Fruit fly (Drosophila melanogaster): ENCODE results near the gene CG14408.

CG14408 gene

dm6 chrX:14810433-14810832, 21.4 kb downstream of the CG14408 start (continued):
- TF ChIP-seq CG1621 (tag; optimal IDR thresholded peaks at IDR 0.05): no peak
- no peak for TF ChIP-seq CG11294 (GFP tag; IDR thresholded peaks at IDR 0.05)
- TF ChIP-seq net (GFP tag; optimal IDR thresholded peaks at IDR 0.05): no peak
- TF ChIP-seq CG15336 (GFP tag; IDR thresholded peaks at IDR 0.05): no peak
- peak; percentile 29 for TF ChIP-seq CG32006 (GFP tag; optimal IDR thresholded peaks at IDR 0.05)
- TF ChIP-seq CG6808 (GFP tag; optimal IDR thresholded peaks at IDR 0.05): no peak
- peak; percentile 19 for TF ChIP-seq CG3919 (GFP tag; optimal IDR thresholded peaks at IDR 0.05)
- peak; percentile 28 for TF ChIP-seq acj6 (GFP tag; optimal IDR thresholded peaks at IDR 0.05)
- no peak for TF ChIP-seq CG31627 (GFP tag; optimal IDR thresholded peaks at IDR 0.05)
- TF ChIP-seq Hr4 (GFP tag; optimal IDR thresholded peaks at IDR 0.05): no peak
- peak; percentile 75 for TF ChIP-seq svp (GFP tag)
- TF ChIP-seq CG3032 (tag; optimal IDR thresholded peaks at IDR 0.05): no peak
- TF ChIP-seq Eip93F (GFP tag; optimal IDR thresholded peaks at IDR 0.05): no peak

- TF ChIP-seq Hr39 (GFP tag; optimal IDR thresholded peaks at IDR 0.05) (no peak), Smox (GFP tag; optimal IDR thresholded peaks at IDR 0.05) (no peak), Sox14 (GFP tag; optimal IDR thresholded peaks at IDR 0.05) (no peak), Ets21C (GFP tag; optimal IDR thresholded peaks at IDR 0.05) (no peak), CG11762 (GFP tag; optimal IDR thresholded peaks at IDR 0.05; ENCODE audit: insufficient read depth) (no peak), Eip75B (GFP tag; optimal IDR thresholded peaks at IDR 0.05) (no peak), CG4318 (GFP tag; optimal IDR thresholded peaks at IDR 0.05) (no peak), CG1621 (tag; optimal IDR thresholded peaks at IDR 0.05) (no peak), CG10631 (GFP tag; optimal IDR thresholded peaks at IDR 0.05) (peak; percentile 23), eg (GFP tag; IDR thresholded peaks at IDR 0.05) (peak; percentile 45; the same call in 2 of the 3 replicates), OdsH (GFP tag; optimal IDR thresholded peaks at IDR 0.05) (peak; percentile 16), salr (GFP tag; optimal IDR thresholded peaks at IDR 0.05) (no peak), CG34406 (GFP tag; optimal IDR thresholded peaks at IDR 0.05) (no peak), dac (GFP tag; optimal IDR thresholded peaks at IDR 0.05) (no peak), Sox102F (GFP tag; optimal IDR thresholded peaks at IDR 0.05) (no peak), Hr4 (GFP tag; optimal IDR thresholded peaks at IDR 0.05) (peak; percentile 1), CG6163 (GFP tag; IDR thresholded peaks at IDR 0.05) (peak; percentile 49; the same call in 1 of the 3 replicates), dsx (GFP tag; optimal IDR thresholded peaks at IDR 0.05; ENCODE audit: poor library complexity, severe bottlenecking) (no peak), CG6276 (GFP tag; optimal IDR thresholded peaks at IDR 0.05) (no peak), lz (GFP tag; optimal IDR thresholded peaks at IDR 0.05) (no peak), CG10669 (GFP tag; optimal IDR thresholded peaks at IDR 0.05) (peak; percentile 2), Eip93F (GFP tag; optimal IDR thresholded peaks at IDR 0.05) (no peak), Hr38 (GFP tag; optimal IDR thresholded peaks at IDR 0.05) (no peak), CG9139 (GFP tag; optimal IDR thresholded peaks at IDR 0.05) (no peak), net (GFP tag; optimal IDR thresholded peaks at IDR 0.05) (no peak), Sox15 (GFP tag; optimal IDR thresholded peaks at IDR 0.05) (no peak), Eip78C (GFP tag) (peak; percentile 54), CG32006 (GFP tag; optimal IDR thresholded peaks at IDR 0.05) (peak; percentile 22), esn (GFP tag; optimal IDR thresholded peaks at IDR 0.05) (no peak), pdm3 (GFP tag; optimal IDR thresholded peaks at IDR 0.05) (peak; percentile 4)
Measured at dm6 chrX:14805646-14806045, 26.2 kb downstream of the CG14408 start.

- TF ChIP-seq pdm3 (GFP tag; optimal IDR thresholded peaks at IDR 0.05) (no peak), fkh (GFP tag; optimal IDR thresholded peaks at IDR 0.05) (peak; percentile 43)
Measured at dm6 chrX:14802611-14803110, 29.2 kb downstream of the CG14408 start.
